Worm (Caenorhabditis elegans) whole organism, L1 larva: ENCODE results near the gene T19D7.6.

ENCODE experiments used
- aha-1 ChIP-seq: fragments of 150-350 bp; optimal IDR thresholded peaks from 2 replicates; lab custom pipeline; 2014; ENCODE audit warnings: missing biosample characterization, missing genetic modification characterization
- alr-1 ChIP-seq: fragments of 200-800 bp; sonication (Bioruptor generic); optimal IDR thresholded peaks from 2 replicates; lab custom pipeline; 2018; ENCODE audit warnings: borderline replicate concordance, mild to moderate bottlenecking, missing genetic modification characterization, missing compliant biosample characterization
- egl-27 ChIP-seq, 2 experiments: fragments of 150-350 bp in 1 of 2; sonication (generic microtip); optimal IDR thresholded peaks; 3 replicates each; lab custom pipeline; 2017 to 2018; ENCODE audit warnings: missing biosample characterization in 2 of 2, missing genetic modification characterization in 2 of 2, missing genetic modification reagents in 2 of 2
- fkh-10 ChIP-seq: sonication (generic microtip); optimal IDR thresholded peaks from 2 replicates; lab custom pipeline; 2017; ENCODE audit warnings: missing biosample characterization, missing genetic modification reagents, missing genetic modification characterization
- hlh-17 ChIP-seq: fragments of 200-800 bp; sonication (Bioruptor generic); optimal IDR thresholded peaks from 2 replicates; lab custom pipeline; 2018; ENCODE audit warnings: missing genetic modification characterization, mild to moderate bottlenecking, missing compliant biosample characterization, moderate library complexity, borderline replicate concordance
- lin-13 ChIP-seq: fragments of 150-350 bp; optimal IDR thresholded peaks from 2 replicates; lab custom pipeline; 2014; ENCODE audit warnings: missing biosample characterization, missing genetic modification reagents, missing genetic modification characterization
- mdl-1 ChIP-seq, 2 experiments: fragments of 150-350 bp; optimal IDR thresholded peaks; 2 replicates each; lab custom pipeline; 2014 to 2017; ENCODE audit warnings: missing biosample characterization in 2 of 2, missing genetic modification characterization in 2 of 2, inconsistent platforms in 1 of 2
- nhr-11 ChIP-seq: fragments of 150-350 bp; optimal IDR thresholded peaks from 2 replicates; lab custom pipeline; 2014; ENCODE audit warnings: missing biosample characterization, missing genetic modification characterization
- nhr-71 ChIP-seq: sonication (generic microtip); optimal IDR thresholded peaks from 2 replicates; lab custom pipeline; 2016; ENCODE audit warnings: mild to moderate bottlenecking, missing genetic modification characterization, moderate library complexity, missing compliant biosample characterization
- skn-1 ChIP-seq: fragments of 150-350 bp; optimal IDR thresholded peaks from 2 replicates; lab custom pipeline; 2014; ENCODE audit warnings: missing biosample characterization, missing genetic modification characterization
- tbx-2 ChIP-seq: sonication (generic microtip); optimal IDR thresholded peaks from 2 replicates; lab custom pipeline; 2016; ENCODE audit warnings: missing genetic modification characterization, missing compliant biosample characterization
- ztf-4 ChIP-seq: fragments of 150-350 bp; optimal IDR thresholded peaks from 2 replicates; lab custom pipeline; 2014; ENCODE audit warnings: missing biosample characterization, missing genetic modification characterization

ce11 chrX:666125-666524, 4.5 kb downstream of the T19D7.6 start, which contains the start of gene T19D7.5:
- TF ChIP-seq alr-1 (tag; lab: Kevin White, UChicago) (no peak), hlh-17 (GFP tag; lab: Kevin White, UChicago) (no peak), egl-27 (tag; optimal IDR thresholded peaks at IDR 0.05; lab: Kevin White, UChicago) (no peak), tbx-2 (no peak), fkh-10 (GFP tag; lab: Kevin White, UChicago) (no peak), nhr-71 (tag; lab: Kevin White, UChicago) (no peak), mdl-1 (tag; optimal IDR thresholded peaks at IDR 0.05; lab: Kevin White, UChicago) (no peak), skn-1 (no peak), aha-1 (no peak), nhr-11 (tag; lab: Kevin White, UChicago) (no peak), lin-13 (GFP tag; lab: Kevin White, UChicago) (no peak), ztf-4 (tag; lab: Kevin White, UChicago) (no peak)
